Worm (Caenorhabditis elegans): Measurements from ENCODE around the gene C33A12.4.

C33A12.4 gene

ce11 chrIV:9469293-9469692 lies 41.1 kb downstream of the C33A12.4 start:
- TF ChIP-seq B0310.2 (tag; optimal IDR thresholded peaks at IDR 0.05) (no peak), tbx-37 (GFP tag; conservative IDR thresholded peaks at IDR 0.05) (no peak), hmg-4 (GFP tag; optimal IDR thresholded peaks at IDR 0.05) (no peak), flt-1 (GFP tag; IDR thresholded peaks at IDR 0.05) (no peak), ama-1 (optimal IDR thresholded peaks at IDR 0.05) (no peak), ets-7 (tag; optimal IDR thresholded peaks at IDR 0.05) (no peak), hmbx-1 (tag; optimal IDR thresholded peaks at IDR 0.05) (no peak), ceh-13 (GFP tag; optimal IDR thresholded peaks at IDR 0.05) (no peak), aly-1 (tag; optimal IDR thresholded peaks at IDR 0.05) (no peak), tra-4 (tag; optimal IDR thresholded peaks at IDR 0.05) (no peak), ceh-36 (tag; optimal IDR thresholded peaks at IDR 0.05) (no peak), scrt-1 (GFP tag; IDR thresholded peaks at IDR 0.05) (no peak), sea-1 (GFP tag; conservative IDR thresholded peaks at IDR 0.05) (no peak), hnd-1 (tag; optimal IDR thresholded peaks at IDR 0.05) (no peak), F13C5.2 (tag; optimal IDR thresholded peaks at IDR 0.05) (no peak), pes-1 (GFP tag; IDR thresholded peaks at IDR 0.05) (no peak)

DNA sequence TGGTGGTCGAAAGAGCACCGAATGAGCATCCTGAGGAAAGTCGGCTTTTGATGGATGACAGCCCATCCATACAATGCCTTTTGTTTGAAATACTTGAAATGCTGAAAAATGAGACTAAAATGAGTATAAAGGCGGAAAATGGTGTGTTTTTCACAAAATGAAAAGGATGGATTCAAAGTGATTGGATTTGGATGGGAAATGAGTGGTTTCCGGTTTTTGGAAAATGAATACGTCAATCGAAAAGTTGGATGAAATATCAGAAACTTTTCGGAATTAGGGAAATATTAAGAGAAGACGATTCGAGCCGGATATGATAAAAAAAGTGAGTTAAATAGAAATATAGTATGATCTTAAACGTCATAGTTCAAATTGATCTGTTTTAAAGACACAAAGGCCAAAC lies 43.0 kb downstream of the C33A12.4 start, which contains the start of gene F38E11.6:
Gene F38E11.6 (minus strand): TSS at position 101 of the 400 bp plus-strand sequence.
- no peak for TF ChIP-seq ets-7 (tag; optimal IDR thresholded peaks at IDR 0.05)
- TF ChIP-seq B0310.2 (tag; optimal IDR thresholded peaks at IDR 0.05) = no peak
- no peak for TF ChIP-seq ceh-13 (GFP tag; optimal IDR thresholded peaks at IDR 0.05)
- no peak for TF ChIP-seq pes-1 (GFP tag; IDR thresholded peaks at IDR 0.05)
- no peak for TF ChIP-seq tbx-37 (GFP tag; conservative IDR thresholded peaks at IDR 0.05)
- TF ChIP-seq F13C5.2 (tag; optimal IDR thresholded peaks at IDR 0.05) = no peak
- TF ChIP-seq aly-1 (tag; optimal IDR thresholded peaks at IDR 0.05) = no peak
- TF ChIP-seq ama-1 (optimal IDR thresholded peaks at IDR 0.05) = no peak
- TF ChIP-seq tbx-11 (GFP tag; IDR thresholded peaks at IDR 0.05) = no peak
- no peak for TF ChIP-seq hmbx-1 (tag; optimal IDR thresholded peaks at IDR 0.05)
- no peak for TF ChIP-seq hnd-1 (tag; optimal IDR thresholded peaks at IDR 0.05)
- no peak for TF ChIP-seq flt-1 (GFP tag; IDR thresholded peaks at IDR 0.05)
- TF ChIP-seq sea-1 (GFP tag; conservative IDR thresholded peaks at IDR 0.05) = no peak
- no peak for TF ChIP-seq scrt-1 (GFP tag; IDR thresholded peaks at IDR 0.05)

DNA sequence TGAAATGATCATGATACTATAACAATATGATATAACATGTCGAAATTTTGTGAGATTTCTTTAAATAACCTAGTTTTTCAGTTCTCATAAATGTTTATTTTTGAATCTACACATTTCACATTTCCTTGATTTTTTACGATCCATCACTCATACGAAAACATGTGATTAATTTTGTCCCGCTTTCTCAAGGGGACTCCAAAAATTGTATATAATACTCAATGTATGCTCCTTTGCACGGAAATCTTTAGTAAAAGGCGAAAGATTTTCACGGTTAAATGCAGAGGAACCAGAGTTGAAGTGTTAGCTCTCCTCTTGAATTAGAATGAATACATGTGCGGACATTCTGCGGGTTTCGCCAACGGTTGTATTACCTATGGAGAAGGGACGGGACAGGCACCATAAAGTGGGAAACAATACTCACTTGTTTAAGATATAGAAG lies 46.0 kb downstream of the C33A12.4 start:
- no peak for TF ChIP-seq sea-1 (GFP tag; conservative IDR thresholded peaks at IDR 0.05)
- no peak for TF ChIP-seq hmg-4 (GFP tag; optimal IDR thresholded peaks at IDR 0.05)
